Fruit fly (Drosophila melanogaster): Measurements from ENCODE around the gene cnc.

DNA sequence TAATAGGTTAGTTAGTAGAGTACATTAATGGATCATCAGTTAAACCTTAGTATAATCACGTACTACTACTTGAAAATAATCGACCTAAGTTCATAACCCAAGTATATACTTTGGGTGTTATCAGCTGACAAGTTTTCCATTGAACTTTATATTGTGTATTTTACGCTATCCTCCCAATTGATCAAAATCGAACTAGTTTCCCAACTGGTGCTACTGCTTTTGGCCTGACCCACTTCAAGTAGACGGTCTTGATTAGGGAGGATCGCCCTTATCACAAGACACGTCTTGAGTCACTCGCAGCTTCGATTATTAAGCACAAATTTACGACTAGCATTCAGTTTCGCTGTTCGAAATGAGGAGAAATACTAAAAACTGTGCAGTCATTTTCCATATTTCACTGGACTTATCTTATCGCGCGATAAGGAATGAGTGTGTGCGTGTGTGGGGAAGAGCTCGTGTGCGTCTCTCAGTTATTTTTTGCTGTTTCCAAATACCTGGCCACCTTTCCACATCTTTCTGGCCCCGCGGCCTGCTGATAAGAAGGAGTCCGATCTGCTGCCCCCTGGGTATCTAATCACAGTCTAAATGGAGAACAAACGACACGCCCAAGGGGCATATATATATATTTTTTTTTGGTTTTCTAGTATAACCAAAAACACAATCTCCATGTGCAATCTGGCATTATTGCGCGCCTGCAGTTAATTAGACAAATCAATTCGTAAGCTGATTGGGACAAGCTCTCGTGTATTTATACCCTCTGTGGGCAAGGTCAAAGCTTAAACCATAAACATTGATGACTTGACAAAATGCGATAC is 37.2 kb downstream of the cnc start:
- no peak for TF ChIP-seq salr (GFP tag; optimal IDR thresholded peaks at IDR 0.05)
- no peak for TF ChIP-seq eg (GFP tag; IDR thresholded peaks at IDR 0.05)
- no peak for TF ChIP-seq esn (GFP tag; optimal IDR thresholded peaks at IDR 0.05)
- no peak for TF ChIP-seq cyc (GFP tag; optimal IDR thresholded peaks at IDR 0.05)
- no peak for TF ChIP-seq Gug (GFP tag; IDR thresholded peaks at IDR 0.05)
- no peak for TF ChIP-seq CG8119 (GFP tag; IDR thresholded peaks at IDR 0.05)
- TF ChIP-seq CG34406 (GFP tag; optimal IDR thresholded peaks at IDR 0.05) = no peak
- TF ChIP-seq CG6854 (GFP tag; optimal IDR thresholded peaks at IDR 0.05) = no peak
- no peak for TF ChIP-seq fd85E (GFP tag; optimal IDR thresholded peaks at IDR 0.05)
- no peak for TF ChIP-seq CG7368 (GFP tag; optimal IDR thresholded peaks at IDR 0.05)
- no peak for TF ChIP-seq net (GFP tag; optimal IDR thresholded peaks at IDR 0.05)
- no peak for TF ChIP-seq Lpt (GFP tag; optimal IDR thresholded peaks at IDR 0.05)
- TF ChIP-seq CG3919 (GFP tag; optimal IDR thresholded peaks at IDR 0.05) = no peak
- no peak for TF ChIP-seq OdsH (GFP tag; optimal IDR thresholded peaks at IDR 0.05)
